Fruit fly (Drosophila melanogaster) whole organism, prepupa: ENCODE data around the gene cher.

Experiments
- Blimp-1 ChIP-seq: fragments of 200-800 bp; sonication (Bioruptor generic); optimal IDR thresholded peaks from 3 replicates; lab custom pipeline; 2017; ENCODE audit warnings: missing biosample characterization, missing genetic modification characterization, mild to moderate bottlenecking, moderate library complexity, missing genetic modification reagents
- CG11294 ChIP-seq: fragments of 200-800 bp; sonication (Bioruptor generic); IDR thresholded peaks from 2 replicates; pipeline ENCODE4 v1.3.6; 2022; ENCODE audit warnings: missing biosample characterization, missing genetic modification characterization
- CG11762 ChIP-seq: fragments of 200-800 bp; sonication (Bioruptor generic); optimal IDR thresholded peaks from 3 replicates; lab custom pipeline; 2016; ENCODE audit warnings: missing biosample characterization, missing genetic modification characterization; ENCODE audit not compliant: insufficient read depth
- CG1621 ChIP-seq: fragments of 200-800 bp; sonication (Bioruptor generic); optimal IDR thresholded peaks from 3 replicates; lab custom pipeline; 2018; ENCODE audit warnings: missing biosample characterization, mild to moderate bottlenecking, missing genetic modification characterization
- CG31627 ChIP-seq: fragments of 200-800 bp; sonication (Bioruptor generic); optimal IDR thresholded peaks from 3 replicates; lab custom pipeline; 2016; ENCODE audit warnings: missing biosample characterization, missing genetic modification characterization
- CG3919 ChIP-seq: fragments of 200-800 bp; sonication (Bioruptor generic); optimal IDR thresholded peaks from 3 replicates; lab custom pipeline; 2016; ENCODE audit warnings: missing biosample characterization, missing genetic modification characterization
- CG6163 ChIP-seq: fragments of 200-800 bp; sonication (Bioruptor generic); IDR thresholded peaks from 3 replicates; pipeline ENCODE4 v1.3.6; 2022; ENCODE audit warnings: missing biosample characterization, missing genetic modification characterization
- CG6276 ChIP-seq: fragments of 200-800 bp; sonication (Bioruptor generic); optimal IDR thresholded peaks from 2 replicates; lab custom pipeline; 2017; ENCODE audit warnings: missing biosample characterization, mild to moderate bottlenecking, missing genetic modification characterization
- CG7368 ChIP-seq: fragments of 200-800 bp; sonication (Bioruptor generic); optimal IDR thresholded peaks from 3 replicates; lab custom pipeline; 2016; ENCODE audit warnings: missing biosample characterization, missing genetic modification characterization
- CG8119 ChIP-seq: fragments of 200-800 bp; sonication (Bioruptor generic); IDR thresholded peaks from 3 replicates; pipeline ENCODE4 v1.3.6; 2022; ENCODE audit warnings: missing biosample characterization, missing genetic modification characterization
- CG8632 ChIP-seq: fragments of 200-800 bp; sonication (Bioruptor generic); optimal IDR thresholded peaks from 3 replicates; lab custom pipeline; 2016; ENCODE audit warnings: missing biosample characterization, missing genetic modification characterization
- Eip78C ChIP-seq: fragments of 200-800 bp; sonication (Bioruptor generic); peaks from one replicate; lab custom pipeline; 2016; ENCODE audit warnings: missing biosample characterization, missing genetic modification characterization
- Ets21C ChIP-seq: fragments of 200-800 bp; sonication (Bioruptor generic); optimal IDR thresholded peaks from 3 replicates; lab custom pipeline; 2016; ENCODE audit warnings: missing biosample characterization, missing genetic modification characterization
- Hr38 ChIP-seq: sonication (Bioruptor generic); optimal IDR thresholded peaks from 2 replicates; lab custom pipeline; 2016; ENCODE audit warnings: missing biosample characterization, missing genetic modification characterization
- Hr39 ChIP-seq: fragments of 200-800 bp; sonication (Bioruptor generic); optimal IDR thresholded peaks from 2 replicates; lab custom pipeline; 2016; ENCODE audit warnings: missing biosample characterization, missing genetic modification characterization
- Hr4 ChIP-seq: fragments of 200-800 bp; sonication (Bioruptor generic); optimal IDR thresholded peaks from 3 replicates; lab custom pipeline; 2016; ENCODE audit warnings: missing biosample characterization, missing genetic modification characterization
- Lpt ChIP-seq: fragments of 200-800 bp; sonication (Bioruptor generic); optimal IDR thresholded peaks from 3 replicates; lab custom pipeline; 2016; ENCODE audit warnings: missing biosample characterization, missing genetic modification characterization
- Smox ChIP-seq: fragments of 200-800 bp; sonication (Bioruptor generic); optimal IDR thresholded peaks from 3 replicates; lab custom pipeline; 2016; ENCODE audit warnings: missing biosample characterization, missing genetic modification characterization
- Sox102F ChIP-seq: fragments of 200-800 bp; sonication (Bioruptor generic); optimal IDR thresholded peaks from 2 replicates; lab custom pipeline; 2016; ENCODE audit warnings: missing biosample characterization, mild to moderate bottlenecking, missing genetic modification characterization
- Sox14 ChIP-seq: fragments of 200-800 bp; sonication (Bioruptor generic); optimal IDR thresholded peaks from 3 replicates; lab custom pipeline; 2016; ENCODE audit warnings: missing biosample characterization, missing genetic modification characterization
- achi ChIP-seq: fragments of 200-800 bp; sonication (Bioruptor generic); optimal IDR thresholded peaks from 3 replicates; lab custom pipeline; 2016; ENCODE audit warnings: missing biosample characterization, missing genetic modification characterization
- cyc ChIP-seq: fragments of 200-800 bp; sonication (Bioruptor generic); optimal IDR thresholded peaks from 3 replicates; lab custom pipeline; 2016; ENCODE audit warnings: missing biosample characterization, missing genetic modification characterization
- dac ChIP-seq: fragments of 200-800 bp; sonication (Bioruptor generic); optimal IDR thresholded peaks from 2 replicates; lab custom pipeline; 2017; ENCODE audit warnings: missing biosample characterization, mild to moderate bottlenecking, missing genetic modification characterization
- dsx ChIP-seq: fragments of 200-800 bp; optimal IDR thresholded peaks from 3 replicates; lab custom pipeline; 2019; ENCODE audit warnings: missing biosample characterization, mild to moderate bottlenecking, missing genetic modification characterization, moderate library complexity; ENCODE audit not compliant: poor library complexity, severe bottlenecking
- esn ChIP-seq: fragments of 200-800 bp; sonication (Bioruptor generic); optimal IDR thresholded peaks from 2 replicates; lab custom pipeline; 2016; ENCODE audit warnings: missing biosample characterization, mild to moderate bottlenecking, missing genetic modification characterization, moderate library complexity
- lz ChIP-seq: fragments of 200-800 bp; sonication (Bioruptor generic); optimal IDR thresholded peaks from 3 replicates; lab custom pipeline; 2016; ENCODE audit warnings: missing biosample characterization, missing genetic modification characterization
- net ChIP-seq: fragments of 200-800 bp; sonication (Bioruptor generic); optimal IDR thresholded peaks from 3 replicates; lab custom pipeline; 2016; ENCODE audit warnings: missing biosample characterization, missing genetic modification characterization
- pdm3 ChIP-seq: fragments of 200-800 bp; sonication (Bioruptor generic); optimal IDR thresholded peaks from 3 replicates; lab custom pipeline; 2016; ENCODE audit warnings: missing biosample characterization, missing genetic modification characterization
- salr ChIP-seq, 2 experiments: fragments of 200-800 bp; sonication (Bioruptor generic); optimal IDR thresholded peaks; 3 replicates each; lab custom pipeline; 2016 to 2018; ENCODE audit warnings: missing biosample characterization in 2 of 2, missing genetic modification characterization in 2 of 2, mild to moderate bottlenecking in 1 of 2
- svp ChIP-seq: fragments of 200-800 bp; sonication (Bioruptor generic); peaks from one replicate; lab custom pipeline; 2016; ENCODE audit warnings: missing biosample characterization, missing genetic modification characterization
- vri ChIP-seq: fragments of 200-800 bp; sonication (Bioruptor generic); optimal IDR thresholded peaks from 3 replicates; lab custom pipeline; 2016; ENCODE audit warnings: missing biosample characterization, mild to moderate bottlenecking, missing genetic modification characterization

cher gene

DNA sequence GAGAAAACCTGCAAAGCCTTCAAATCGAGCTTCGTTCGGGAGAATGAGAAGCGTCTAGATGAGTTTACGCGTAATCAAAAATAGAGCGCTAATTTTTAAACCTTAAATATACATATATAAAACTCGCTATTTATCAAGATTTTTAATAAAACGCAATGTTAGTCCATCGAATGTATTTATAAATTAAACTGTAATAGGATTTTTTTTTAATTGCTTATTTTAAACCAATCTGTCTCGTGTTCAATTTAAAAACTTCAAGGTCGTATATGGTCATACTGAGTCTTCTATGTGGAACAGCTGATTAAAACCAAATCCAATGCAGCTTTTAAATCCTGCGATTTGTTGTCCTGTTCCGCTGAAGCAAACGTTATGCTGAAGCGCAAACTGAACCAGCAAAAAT is 25.1 kb upstream of the cher start, which contains the start of gene Smug:
Gene Smug (plus strand): TSS at position 301 of the 400 bp plus-strand sequence.
- TF ChIP-seq CG6163 (no peak), Eip78C (GFP tag; lab: Kevin White, UChicago) (no peak), CG11762 (GFP tag; lab: Kevin White, UChicago) (no peak), CG1621 (tag; lab: Kevin White, UChicago) (no peak), Hr39 (GFP tag; lab: Kevin White, UChicago) (no peak), CG11294 (GFP tag; lab: Robert Waterston, UW) (no peak), esn (no peak), vri (GFP tag; lab: Kevin White, UChicago) (no peak), lz (no peak), CG6276 (GFP tag; lab: Kevin White, UChicago) (no peak), net (GFP tag; lab: Kevin White, UChicago) (no peak), CG3919 (GFP tag; lab: Kevin White, UChicago) (no peak), Lpt (GFP tag; lab: Kevin White, UChicago) (no peak), Hr38 (GFP tag; lab: Kevin White, UChicago) (no peak), CG8632 (no peak)
- TF ChIP-seq, all 60 proteins: peak for 0

dm6 chr3R:17149080-17149746 is 24.0 kb upstream of the cher start, which contains the start of the genes m-cup and Det:
Gene m-cup, minus strand, starts transcription at chr3R:17149412.
Gene Det, plus strand, starts transcription at chr3R:17149667.
- TF ChIP-seq Smox (GFP tag; lab: Kevin White, UChicago) = peak; percentile 10
- 0 out of 3 replicates have a peak, but pooled peaks have one; percentile 30 for TF ChIP-seq CG8119 (GFP tag; lab: Robert Waterston, UW)
- TF ChIP-seq dac (GFP tag; lab: Kevin White, UChicago) = no peak
- TF ChIP-seq CG7368 (GFP tag; lab: Kevin White, UChicago) = no peak
- peak; percentile 20 for TF ChIP-seq Sox14 (GFP tag; lab: Kevin White, UChicago)
- TF ChIP-seq CG6276 (GFP tag; lab: Kevin White, UChicago) = no peak
- peak; percentile 74 for TF ChIP-seq Eip78C (GFP tag; lab: Kevin White, UChicago)
- TF ChIP-seq cyc (GFP tag; lab: Kevin White, UChicago) = peak; percentile 21
- peak; percentile 15 for TF ChIP-seq CG31627 (GFP tag; lab: Kevin White, UChicago)
- TF ChIP-seq CG6163 = 0 out of 3 replicates have a peak, but pooled peaks have one; percentile 13
- peak; percentile 29 for TF ChIP-seq CG3919 (GFP tag; lab: Kevin White, UChicago)
- peak; percentile 27 for TF ChIP-seq Hr39 (GFP tag; lab: Kevin White, UChicago)
- TF ChIP-seq net (GFP tag; lab: Kevin White, UChicago) = peak; percentile 0
- peak; percentile 26 for TF ChIP-seq Ets21C (GFP tag; lab: Kevin White, UChicago)
- peak; percentile 11 for TF ChIP-seq pdm3
- TF ChIP-seq, all 60 proteins: peak for 12

dm6 chr3R:17147647-17148244 is 22.6 kb upstream of the cher start:
- TF ChIP-seq achi (GFP tag; lab: Kevin White, UChicago) (no peak), svp (GFP tag; lab: Kevin White, UChicago) (peak; percentile 86)

DNA sequence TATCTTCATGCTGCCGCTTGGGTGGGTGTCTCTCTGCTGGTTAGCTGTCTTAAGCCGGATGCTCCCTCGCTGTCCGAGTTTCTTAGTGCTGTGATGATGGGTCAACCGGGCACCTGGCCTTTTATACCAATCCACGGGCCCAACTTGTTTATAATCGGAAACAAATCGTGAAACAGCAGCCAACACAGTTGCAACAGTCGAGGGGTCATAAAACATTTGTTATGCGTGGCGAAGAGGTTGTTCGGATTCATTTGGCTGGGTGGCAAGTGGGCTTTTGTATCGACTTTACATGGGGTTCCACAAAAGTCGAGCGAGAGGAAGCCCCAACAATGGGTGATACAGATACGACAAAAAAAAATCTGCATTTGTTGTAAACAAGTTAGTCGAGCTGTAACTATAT is 17.1 kb upstream of the cher start, which contains the start of gene TwdlW:
Gene TwdlW (minus strand): TSS at position 101 of the 400 bp plus-strand sequence.
- TF ChIP-seq Hr4 (GFP tag; lab: Kevin White, UChicago) (no peak), Eip78C (GFP tag; lab: Kevin White, UChicago) (no peak), esn (no peak), CG3919 (GFP tag; lab: Kevin White, UChicago) (no peak), Lpt (GFP tag; lab: Kevin White, UChicago) (no peak), CG1621 (tag; lab: Kevin White, UChicago) (no peak), Sox102F (GFP tag; lab: Kevin White, UChicago) (no peak), salr (GFP tag; optimal IDR thresholded peaks at IDR 0.05; lab: Kevin White, UChicago) (no peak), Blimp-1 (GFP tag; lab: Kevin White, UChicago) (no peak), dsx (no peak)
- TF ChIP-seq, all 60 proteins: peak for 0
